Fruit fly (Drosophila melanogaster): Measurements from ENCODE around the gene Ptpmeg2.

The Ptpmeg2 gene

DNA sequence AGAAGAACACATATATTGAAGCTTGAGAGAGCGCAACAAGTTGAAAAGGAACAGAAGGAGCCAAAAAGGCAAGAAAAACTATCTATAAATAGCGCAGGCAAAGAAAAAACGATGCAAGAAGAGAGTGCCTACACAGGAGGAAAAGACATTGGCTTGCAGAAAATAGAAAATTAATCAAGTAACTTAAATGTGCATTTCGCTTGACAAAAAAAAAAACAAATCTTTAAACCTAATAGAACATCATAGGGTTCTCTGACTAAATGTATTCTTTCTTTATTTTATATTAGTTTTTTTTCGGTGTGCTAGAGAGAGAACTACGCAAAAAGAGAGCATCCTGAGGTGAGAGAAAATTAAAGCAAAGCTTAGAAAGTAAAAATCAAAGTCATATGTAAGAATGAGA, 8.9 kb downstream of the Ptpmeg2 start:
- TF ChIP-seq CG13204 (GFP tag; optimal IDR thresholded peaks at IDR 0.05) (peak; percentile 77), CG32121 (GFP tag; IDR thresholded peaks at IDR 0.05) (peak; percentile 78), EcR (GFP tag; optimal IDR thresholded peaks at IDR 0.05) (peak; percentile 24), D1 (tag; optimal IDR thresholded peaks at IDR 0.05) (peak; percentile 83), Pif1A (GFP tag; optimal IDR thresholded peaks at IDR 0.05) (peak; percentile 83), Snoo (tag; optimal IDR thresholded peaks at IDR 0.05) (no peak), CG14655 (GFP tag; optimal IDR thresholded peaks at IDR 0.05) (peak; percentile 97), Pif1B (GFP tag; optimal IDR thresholded peaks at IDR 0.05) (peak; percentile 92), CG34367 (tag; optimal IDR thresholded peaks at IDR 0.05) (peak; percentile 93), CG15710 (tag; optimal IDR thresholded peaks at IDR 0.05) (peak; percentile 94), CG12605 (GFP tag; IDR thresholded peaks at IDR 0.05) (peak; percentile 91), Ets98B (GFP tag; IDR thresholded peaks at IDR 0.05) (peak; percentile 94), CG8159 (tag; optimal IDR thresholded peaks at IDR 0.05) (peak; percentile 92), fd96Ca (GFP tag; IDR thresholded peaks at IDR 0.05) (peak; percentile 84), gl (tag; optimal IDR thresholded peaks at IDR 0.05) (peak; percentile 80), CG10348 (GFP tag; IDR thresholded peaks at IDR 0.05) (0 out of 2 replicates have a peak, but pooled peaks have one; percentile 34), CG9948 (tag; optimal IDR thresholded peaks at IDR 0.05) (peak; percentile 95), CG8301 (tag; optimal IDR thresholded peaks at IDR 0.05) (peak; percentile 96), CG17806 (tag; optimal IDR thresholded peaks at IDR 0.05) (peak; percentile 96), CG4496 (GFP tag; IDR thresholded peaks at IDR 0.05) (peak; percentile 96), rn (GFP tag; IDR thresholded peaks at IDR 0.05) (peak; percentile 77)

- TF ChIP-seq gl (tag; optimal IDR thresholded peaks at IDR 0.05) (no peak), Pif1A (GFP tag; optimal IDR thresholded peaks at IDR 0.05) (no peak), Ets98B (GFP tag; IDR thresholded peaks at IDR 0.05) (no peak), CG17806 (tag; optimal IDR thresholded peaks at IDR 0.05) (no peak), CG8159 (tag; optimal IDR thresholded peaks at IDR 0.05) (no peak)
Observed at dm6 chrX:9647067-9647466, 11.9 kb downstream of the Ptpmeg2 start.

DNA sequence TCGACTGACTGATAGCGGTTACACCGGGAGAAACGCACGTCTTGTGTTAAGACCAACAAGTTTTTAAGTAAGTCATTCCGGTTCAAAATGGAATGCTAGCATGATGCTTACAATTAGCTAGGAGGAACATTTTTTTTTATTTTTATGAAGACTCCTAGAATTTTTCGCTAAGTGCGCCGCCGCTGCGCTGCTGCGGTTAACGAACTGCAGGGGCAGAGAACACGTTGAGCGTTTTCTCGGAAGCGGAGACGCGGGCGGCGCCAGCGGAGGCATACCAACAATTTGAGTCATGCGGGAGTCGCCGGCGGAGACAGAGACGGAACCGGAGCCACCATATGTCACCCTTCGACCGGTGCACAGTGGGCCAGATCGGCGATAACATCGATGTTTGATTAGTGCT, 12.9 kb downstream of the Ptpmeg2 start:
- peak; percentile 93 for TF ChIP-seq CG34367 (tag; optimal IDR thresholded peaks at IDR 0.05)
- TF ChIP-seq rn (GFP tag; IDR thresholded peaks at IDR 0.05): peak; percentile 95
- TF ChIP-seq CG32121 (GFP tag; IDR thresholded peaks at IDR 0.05): peak; percentile 98
- TF ChIP-seq fd96Ca (GFP tag; IDR thresholded peaks at IDR 0.05): peak; percentile 99
- TF ChIP-seq CG13204 (GFP tag; optimal IDR thresholded peaks at IDR 0.05): peak; percentile 97
- TF ChIP-seq Pif1B (GFP tag; optimal IDR thresholded peaks at IDR 0.05): peak; percentile 98
- peak; percentile 95 for TF ChIP-seq CG8159 (tag; optimal IDR thresholded peaks at IDR 0.05)
- TF ChIP-seq Snoo (tag; optimal IDR thresholded peaks at IDR 0.05): peak; percentile 99
- TF ChIP-seq Ets98B (GFP tag; IDR thresholded peaks at IDR 0.05): peak; percentile 98
- peak; percentile 97 for TF ChIP-seq CG14655 (GFP tag; optimal IDR thresholded peaks at IDR 0.05)
- no peak for TF ChIP-seq D1 (tag; optimal IDR thresholded peaks at IDR 0.05)
- TF ChIP-seq CG17806 (tag; optimal IDR thresholded peaks at IDR 0.05): peak; percentile 93
- peak; percentile 97 for TF ChIP-seq CG12605 (GFP tag; IDR thresholded peaks at IDR 0.05)
- TF ChIP-seq EcR (GFP tag; optimal IDR thresholded peaks at IDR 0.05): peak; percentile 100
- TF ChIP-seq CG10348 (GFP tag; IDR thresholded peaks at IDR 0.05): peak; percentile 90
- TF ChIP-seq CG9948 (tag; optimal IDR thresholded peaks at IDR 0.05): peak; percentile 93
- TF ChIP-seq gl (tag; optimal IDR thresholded peaks at IDR 0.05): peak; percentile 93
- TF ChIP-seq CG15710 (tag; optimal IDR thresholded peaks at IDR 0.05): peak; percentile 97
- TF ChIP-seq CG4496 (GFP tag; IDR thresholded peaks at IDR 0.05): peak; percentile 99
- peak; percentile 98 for TF ChIP-seq Pif1A (GFP tag; optimal IDR thresholded peaks at IDR 0.05)
- peak; percentile 94 for TF ChIP-seq CG8301 (tag; optimal IDR thresholded peaks at IDR 0.05)

DNA sequence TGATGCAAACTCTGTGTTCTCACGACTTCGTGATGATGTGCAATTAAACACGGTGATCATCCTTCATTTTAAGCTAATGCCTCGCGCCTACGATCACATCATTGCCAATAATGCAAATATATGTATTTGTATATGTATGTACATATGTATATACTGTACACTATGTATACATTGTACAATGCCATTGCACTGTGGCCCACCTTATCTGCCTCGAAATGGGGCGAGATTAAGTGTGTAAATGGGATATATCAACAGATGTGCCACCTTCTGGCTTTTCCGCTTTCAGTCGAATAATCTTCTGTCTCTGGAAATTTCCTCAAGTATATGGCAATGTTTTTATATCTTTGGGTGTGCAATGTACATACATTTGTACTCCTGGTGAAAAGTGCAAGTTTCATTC, 14.1 kb downstream of the Ptpmeg2 start:
- TF ChIP-seq CG12605 (GFP tag; IDR thresholded peaks at IDR 0.05) (no peak), Pif1A (GFP tag; optimal IDR thresholded peaks at IDR 0.05) (no peak), fd96Ca (GFP tag; IDR thresholded peaks at IDR 0.05) (no peak), CG32121 (GFP tag; IDR thresholded peaks at IDR 0.05) (no peak), rn (GFP tag; IDR thresholded peaks at IDR 0.05) (no peak), CG9948 (tag; optimal IDR thresholded peaks at IDR 0.05) (no peak), CG15710 (tag; optimal IDR thresholded peaks at IDR 0.05) (no peak), CG14655 (GFP tag; optimal IDR thresholded peaks at IDR 0.05) (no peak), Pif1B (GFP tag; optimal IDR thresholded peaks at IDR 0.05) (peak; percentile 19), Ets98B (GFP tag; IDR thresholded peaks at IDR 0.05) (no peak), CG4496 (GFP tag; IDR thresholded peaks at IDR 0.05) (no peak), EcR (GFP tag; optimal IDR thresholded peaks at IDR 0.05) (peak; percentile 56)

dm6 chrX:9641184-9641772, 17.7 kb downstream of the Ptpmeg2 start:
- TF ChIP-seq CG4496 (GFP tag; IDR thresholded peaks at IDR 0.05) (peak; percentile 51; the same call in 1 of the 3 replicates), CG10348 (GFP tag; IDR thresholded peaks at IDR 0.05) (no peak)

DNA sequence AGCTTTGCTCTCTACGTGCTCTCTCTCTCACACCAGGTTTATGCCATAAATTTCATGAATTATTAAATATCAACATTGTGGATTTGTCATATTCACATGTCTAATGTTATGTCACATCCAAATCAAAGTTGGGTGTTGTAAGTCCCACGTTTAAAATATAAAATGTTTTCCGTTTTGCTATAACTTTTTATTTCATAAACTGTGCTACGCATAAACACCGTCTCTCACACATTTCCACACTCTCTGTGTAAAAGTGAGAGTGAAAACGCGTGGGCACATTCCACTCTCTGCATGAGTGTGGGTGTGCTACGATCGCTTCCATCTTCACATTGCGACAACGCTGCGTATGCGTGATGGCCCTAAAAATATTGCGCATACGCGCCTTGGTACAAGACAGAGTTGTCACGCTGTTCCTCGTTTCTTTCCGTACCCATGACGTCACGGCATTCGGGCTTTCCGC, 18.2 kb downstream of the Ptpmeg2 start:
- TF ChIP-seq Pif1B (GFP tag; optimal IDR thresholded peaks at IDR 0.05): peak; percentile 91
- peak; percentile 86 for TF ChIP-seq CG34367 (tag; optimal IDR thresholded peaks at IDR 0.05)
- peak; percentile 77 for TF ChIP-seq gl (tag; optimal IDR thresholded peaks at IDR 0.05)
- TF ChIP-seq CG15710 (tag; optimal IDR thresholded peaks at IDR 0.05): peak; percentile 89
- TF ChIP-seq D1 (tag; optimal IDR thresholded peaks at IDR 0.05): peak; percentile 18
- TF ChIP-seq CG4496 (GFP tag; IDR thresholded peaks at IDR 0.05): peak; percentile 97
- TF ChIP-seq fd96Ca (GFP tag; IDR thresholded peaks at IDR 0.05): peak; percentile 92
- peak; percentile 72 for TF ChIP-seq CG9948 (tag; optimal IDR thresholded peaks at IDR 0.05)
- TF ChIP-seq CG32121 (GFP tag; IDR thresholded peaks at IDR 0.05): peak; percentile 96
- peak; percentile 92 for TF ChIP-seq Snoo (tag; optimal IDR thresholded peaks at IDR 0.05)
- TF ChIP-seq CG8301 (tag; optimal IDR thresholded peaks at IDR 0.05): peak; percentile 89
- peak; percentile 65 for TF ChIP-seq CG13204 (GFP tag; optimal IDR thresholded peaks at IDR 0.05)
- TF ChIP-seq rn (GFP tag; IDR thresholded peaks at IDR 0.05): peak; percentile 75
- peak; percentile 32 for TF ChIP-seq EcR (GFP tag; optimal IDR thresholded peaks at IDR 0.05)
- TF ChIP-seq CG12605 (GFP tag; IDR thresholded peaks at IDR 0.05): peak; percentile 95
- peak; percentile 56; the same call in 1 of the 2 replicates for TF ChIP-seq CG10348 (GFP tag; IDR thresholded peaks at IDR 0.05)
- TF ChIP-seq CG14655 (GFP tag; optimal IDR thresholded peaks at IDR 0.05): peak; percentile 86
- TF ChIP-seq Pif1A (GFP tag; optimal IDR thresholded peaks at IDR 0.05): peak; percentile 93
- peak; percentile 80 for TF ChIP-seq CG17806 (tag; optimal IDR thresholded peaks at IDR 0.05)
- TF ChIP-seq CG8159 (tag; optimal IDR thresholded peaks at IDR 0.05): peak; percentile 89
- peak; percentile 97 for TF ChIP-seq Ets98B (GFP tag; IDR thresholded peaks at IDR 0.05)

Data from whole organism, pupa.